Worm (Caenorhabditis elegans) whole organism, L4 larva: ENCODE measurements around the gene D1005.10.
A peak's percentile ranks its signal among the peaks of the same experiment; 100 is the strongest.

Experiments used
- T26A8.4 ChIP-seq: fragments of 200-800 bp; sonication (Bioruptor generic); IDR thresholded peaks from 2 replicates; pipeline ENCODE4 v1.3.6; 2022; ENCODE audit warnings: missing genetic modification characterization, missing compliant biosample characterization
- Y48G9A.11 ChIP-seq: fragments of 200-800 bp; sonication (Bioruptor generic); IDR thresholded peaks from 2 replicates; pipeline ENCODE4 v1.3.6; 2022; ENCODE audit warnings: missing genetic modification reagents, missing genetic modification characterization, missing compliant biosample characterization
- aha-1 ChIP-seq: fragments of 150-350 bp; peaks from one replicate; lab custom pipeline; 2014; ENCODE audit warnings: missing biosample characterization, missing genetic modification characterization
- ces-1 ChIP-seq: fragments of 150-350 bp; sonication (generic microtip); optimal IDR thresholded peaks from 4 replicates; lab custom pipeline; 2014; ENCODE audit warnings: missing biosample characterization, missing genetic modification reagents, missing genetic modification characterization
- cey-2 ChIP-seq: sonication (generic microtip); optimal IDR thresholded peaks from 3 replicates; lab custom pipeline; 2017; ENCODE audit warnings: missing genetic modification characterization, mild to moderate bottlenecking, missing compliant biosample characterization, antibody characterized with exemption, borderline replicate concordance; ENCODE audit not compliant: insufficient read depth
- daf-16 ChIP-seq, 3 experiments: sonication (generic microtip); optimal IDR thresholded peaks; 2 replicates each; lab custom pipeline; 2016 to 2017; ENCODE audit warnings: missing genetic modification characterization in 3 of 3, missing genetic modification reagents in 3 of 3, mild to moderate bottlenecking in 2 of 3, missing compliant biosample characterization in 2 of 3, missing biosample characterization in 1 of 3, moderate library complexity in 1 of 3
- egl-27 ChIP-seq: sonication (generic microtip); optimal IDR thresholded peaks from 3 replicates; lab custom pipeline; 2017; ENCODE audit warnings: missing biosample characterization, missing genetic modification reagents, missing genetic modification characterization
- egl-43 ChIP-seq: fragments of 200-800 bp; sonication (Bioruptor generic); IDR thresholded peaks from 2 replicates; pipeline ENCODE4 v1.3.6; 2022; ENCODE audit warnings: missing genetic modification reagents, missing genetic modification characterization, missing compliant biosample characterization
- hlh-30 ChIP-seq: sonication (generic microtip); optimal IDR thresholded peaks from 2 replicates; lab custom pipeline; 2017; ENCODE audit warnings: antibody characterized with exemption, mild to moderate bottlenecking, missing genetic modification characterization, missing compliant biosample characterization; ENCODE audit not compliant: insufficient read depth
- madf-5 ChIP-seq, 2 experiments: fragments of 200-800 bp; sonication (Bioruptor generic); IDR thresholded peaks; 2 replicates each; pipeline ENCODE4 v1.3.6; 2022; ENCODE audit warnings: missing compliant biosample characterization in 2 of 2, missing genetic modification characterization in 2 of 2
- nhr-237 ChIP-seq: sonication (generic microtip); optimal IDR thresholded peaks from 2 replicates; lab custom pipeline; 2017; ENCODE audit warnings: missing biosample characterization, missing genetic modification characterization
- nhr-6 ChIP-seq: fragments of 150-350 bp; optimal IDR thresholded peaks from 2 replicates; lab custom pipeline; 2014; ENCODE audit warnings: missing biosample characterization, missing genetic modification characterization
- unc-62 ChIP-seq, 3 experiments: fragments of 150-350 bp in 1 of 3; sonication (generic microtip); optimal IDR thresholded peaks in 2 of 3; peaks in 1 of 3; 1 replicate in 1 of 3; 2 replicates in 2 of 3; lab custom pipeline; 2014 to 2017; ENCODE audit warnings: missing biosample characterization in 3 of 3, missing genetic modification characterization in 3 of 3, missing genetic modification reagents in 3 of 3, missing genotype in 1 of 3

- TF ChIP-seq nhr-237 (tag; lab: Kevin White, UChicago) (no peak), hlh-30 (tag; lab: Kevin White, UChicago) (no peak), aha-1 (tag; lab: Kevin White, UChicago) (no peak), nhr-6 (tag; lab: Kevin White, UChicago) (no peak), unc-62 (GFP tag; optimal IDR thresholded peaks at IDR 0.05 in 1 of 2; lab: Kevin White, UChicago) (peak in 1 of 2 experiments; percentile 48), unc-62 (tag; optimal IDR thresholded peaks at IDR 0.05; lab: Kevin White, UChicago) (no peak), daf-16 (GFP tag; optimal IDR thresholded peaks at IDR 0.05; lab: Kevin White, UChicago) (no peak), daf-16 (tag; optimal IDR thresholded peaks at IDR 0.05; lab: Kevin White, UChicago) (no peak), Y48G9A.11 (GFP tag; lab: Robert Waterston, UW) (no peak), madf-5 (GFP tag; IDR thresholded peaks at IDR 0.05; lab: Robert Waterston, UW) (no peak), cey-2 (no peak), egl-43 (no peak), T26A8.4 (GFP tag; lab: Robert Waterston, UW) (no peak), egl-27 (tag; lab: Kevin White, UChicago) (no peak), ces-1 (GFP tag; lab: Kevin White, UChicago) (no peak)
These were observed 16.5 kb upstream of the D1005.10 start, which contains the start of gene F09E10.1 for ce11 chrX:1502490-1502889.
